Fruit fly (Drosophila melanogaster): ENCODE measurements around the gene CG14777.

DNA sequence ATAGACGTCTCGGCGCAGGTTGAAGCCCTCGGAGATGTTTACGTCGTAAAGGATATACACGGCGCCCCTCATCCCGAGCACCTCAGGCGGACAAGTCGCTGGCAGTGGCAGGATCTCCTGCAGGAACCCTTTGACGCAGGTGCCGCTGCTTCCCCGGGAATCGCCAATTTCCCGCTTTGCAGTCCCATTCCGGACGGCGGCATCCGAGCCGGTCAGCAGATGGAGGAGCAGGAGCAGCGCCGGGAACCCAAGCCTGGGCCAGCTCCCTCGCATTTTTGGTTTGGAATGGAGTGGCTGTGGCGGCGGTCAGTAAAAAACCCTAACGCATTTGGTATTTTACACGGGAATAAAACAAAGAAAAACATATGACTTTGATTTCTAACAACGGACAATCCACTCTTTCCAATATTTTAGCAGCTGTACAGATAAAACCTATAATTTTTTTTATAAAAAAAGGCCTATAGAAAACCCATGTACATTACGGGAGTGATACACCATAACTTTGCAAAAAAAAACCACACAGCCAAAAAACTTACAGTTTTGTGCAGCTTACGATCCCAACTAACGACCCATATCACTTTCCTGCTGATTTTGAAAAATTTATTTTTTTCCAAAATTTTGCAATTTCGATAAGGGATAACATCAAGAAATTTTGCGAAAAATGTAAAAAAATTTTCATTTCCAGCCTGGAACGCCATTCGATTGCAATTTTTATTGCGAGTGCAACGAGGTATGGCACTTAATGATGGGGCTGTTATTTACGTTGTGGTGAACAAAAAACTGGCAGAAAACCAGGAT, at the start of gene CG14777, which contains the start of gene O-fut2:
- TF ChIP-seq CG8478 (optimal IDR thresholded peaks at IDR 0.05) (no peak), pan (optimal IDR thresholded peaks at IDR 0.05) (no peak), Dll (optimal IDR thresholded peaks at IDR 0.05) (no peak)

Measured in whole organism.